Fruit fly (Drosophila melanogaster) whole organism, embryonic: Measurements from ENCODE around the gene CG13838.

Source experiments
- Abd-B ChIP-seq: fragments of 200-800 bp; sonication (Bioruptor generic); optimal IDR thresholded peaks from 2 replicates; lab custom pipeline; 2018; ENCODE audit warnings: missing biosample characterization, mild to moderate bottlenecking, missing genetic modification characterization, moderate library complexity
- Atf6 ChIP-seq: fragments of 200-800 bp; sonication (Bioruptor generic); IDR thresholded peaks from 2 replicates; pipeline ENCODE4 v1.3.6; 2022; ENCODE audit warnings: missing biosample characterization, missing genetic modification characterization
- CG10543 ChIP-seq: fragments of 200-800 bp; sonication (Bioruptor generic); optimal IDR thresholded peaks from 3 replicates; lab custom pipeline; 2017; ENCODE audit warnings: missing biosample characterization, mild to moderate bottlenecking, missing genetic modification characterization, moderate library complexity
- CG12071 ChIP-seq: fragments of 200-800 bp; sonication (Bioruptor generic); optimal IDR thresholded peaks from 3 replicates; lab custom pipeline; 2018; ENCODE audit warnings: missing biosample characterization, mild to moderate bottlenecking, missing genetic modification characterization
- CG12155 ChIP-seq: fragments of 200-800 bp; sonication (Bioruptor generic); optimal IDR thresholded peaks from 3 replicates; lab custom pipeline; 2016; ENCODE audit warnings: missing biosample characterization, missing genetic modification characterization
- CG1233 ChIP-seq: fragments of 200-800 bp; sonication (Bioruptor generic); optimal IDR thresholded peaks from 4 replicates; lab custom pipeline; 2018; ENCODE audit warnings: missing biosample characterization, mild to moderate bottlenecking, missing genetic modification characterization
- CG12659 ChIP-seq: fragments of 200-800 bp; sonication (Bioruptor generic); optimal IDR thresholded peaks from 3 replicates; lab custom pipeline; 2017; ENCODE audit warnings: mild to moderate bottlenecking, missing biosample characterization, missing genetic modification reagents, missing genetic modification characterization
- CG14965 ChIP-seq: fragments of 200-800 bp; sonication (Bioruptor generic); optimal IDR thresholded peaks from 2 replicates; lab custom pipeline; 2016; ENCODE audit warnings: missing biosample characterization, missing genetic modification characterization, borderline replicate concordance
- CG15601 ChIP-seq: fragments of 200-800 bp; sonication (Bioruptor generic); optimal IDR thresholded peaks from 3 replicates; lab custom pipeline; 2019; ENCODE audit warnings: missing biosample characterization, mild to moderate bottlenecking, missing genetic modification characterization, moderate library complexity
- CG1602 ChIP-seq: fragments of 200-800 bp; sonication (Bioruptor generic); optimal IDR thresholded peaks from 3 replicates; lab custom pipeline; 2016; ENCODE audit warnings: missing biosample characterization, missing genetic modification characterization
- CG1603 ChIP-seq: fragments of 200-800 bp; sonication (Bioruptor generic); optimal IDR thresholded peaks from 2 replicates; lab custom pipeline; 2019; ENCODE audit warnings: missing biosample characterization, mild to moderate bottlenecking, missing genetic modification characterization, moderate library complexity
- CG17328 ChIP-seq: fragments of 200-800 bp; sonication (Bioruptor generic); IDR thresholded peaks from 2 replicates; pipeline ENCODE4 v1.3.6; 2022; ENCODE audit warnings: missing biosample characterization, missing genetic modification characterization
- CG2202 ChIP-seq: fragments of 200-800 bp; sonication (Bioruptor generic); optimal IDR thresholded peaks from 2 replicates; lab custom pipeline; 2018; ENCODE audit warnings: missing biosample characterization, mild to moderate bottlenecking, missing genetic modification characterization
- CG2678 ChIP-seq: fragments of 200-800 bp; sonication (Bioruptor generic); optimal IDR thresholded peaks from 3 replicates; lab custom pipeline; 2019; ENCODE audit warnings: missing biosample characterization, mild to moderate bottlenecking, missing genetic modification characterization, moderate library complexity
- CG3163 ChIP-seq: fragments of 200-800 bp; sonication (Bioruptor generic); optimal IDR thresholded peaks from 3 replicates; lab custom pipeline; 2016; ENCODE audit warnings: missing biosample characterization, missing genetic modification characterization
- CG32532 ChIP-seq: fragments of 200-800 bp; sonication (Bioruptor generic); IDR thresholded peaks from 2 replicates; pipeline ENCODE4 v1.3.6; 2022; ENCODE audit warnings: missing biosample characterization, missing genetic modification characterization
- CG32772 ChIP-seq: fragments of 200-800 bp; sonication (Bioruptor generic); IDR thresholded peaks from 2 replicates; pipeline ENCODE4 v1.3.6; 2022; ENCODE audit warnings: missing biosample characterization, missing genetic modification characterization
- CG34376 ChIP-seq: fragments of 200-800 bp; sonication (Bioruptor generic); optimal IDR thresholded peaks from 2 replicates; lab custom pipeline; 2018; ENCODE audit warnings: missing biosample characterization, mild to moderate bottlenecking, missing genetic modification characterization
- CG7372 ChIP-seq: fragments of 200-800 bp; sonication (Bioruptor generic); IDR thresholded peaks from 2 replicates; pipeline ENCODE4 v1.3.6; 2022; ENCODE audit warnings: missing biosample characterization, missing genetic modification characterization
- CTCF ChIP-seq: fragments of 200-800 bp; sonication (Bioruptor generic); optimal IDR thresholded peaks from 2 replicates; lab custom pipeline; 2017; ENCODE audit warnings: missing biosample characterization, mild to moderate bottlenecking, missing genetic modification characterization, moderate library complexity
- Chrac-16 ChIP-seq: fragments of 200-800 bp; sonication (Bioruptor generic); optimal IDR thresholded peaks from 3 replicates; lab custom pipeline; 2016; ENCODE audit warnings: missing biosample characterization, missing genetic modification characterization
- D19A ChIP-seq: fragments of 200-800 bp; optimal IDR thresholded peaks from 3 replicates; lab custom pipeline; 2019; ENCODE audit warnings: missing biosample characterization, mild to moderate bottlenecking, missing genetic modification characterization, moderate library complexity
- Dbx ChIP-seq: fragments of 200-800 bp; sonication (Bioruptor generic); IDR thresholded peaks from 3 replicates; pipeline ENCODE4 v1.3.6; 2022; ENCODE audit warnings: missing biosample characterization, missing genetic modification characterization
- Dek ChIP-seq: fragments of 200-800 bp; sonication (Bioruptor generic); optimal IDR thresholded peaks from 3 replicates; lab custom pipeline; 2019; ENCODE audit warnings: missing biosample characterization, mild to moderate bottlenecking, missing genetic modification characterization, moderate library complexity
- E2f2 ChIP-seq: fragments of 200-800 bp; sonication (Bioruptor generic); IDR thresholded peaks from 2 replicates; pipeline ENCODE4 v1.3.6; 2022; ENCODE audit warnings: missing biosample characterization, missing genetic modification characterization
- Fer2 ChIP-seq: fragments of 200-800 bp; sonication (Bioruptor generic); optimal IDR thresholded peaks from 2 replicates; lab custom pipeline; 2018; ENCODE audit warnings: missing biosample characterization, mild to moderate bottlenecking, missing genetic modification characterization, moderate library complexity
- HLH4C ChIP-seq: fragments of 200-800 bp; sonication (Bioruptor generic); IDR thresholded peaks from 3 replicates; pipeline ENCODE4 v1.3.6; 2022; ENCODE audit warnings: missing biosample characterization, missing genetic modification characterization; ENCODE audit not compliant: partially characterized antibody
- Lpt ChIP-seq: fragments of >200 bp; optimal IDR thresholded peaks from 2 replicates; lab custom pipeline; 2018; ENCODE audit warnings: missing biosample characterization, missing genetic modification characterization
- NC2α ChIP-seq: fragments of 200-800 bp; sonication (Bioruptor generic); optimal IDR thresholded peaks from 2 replicates; lab custom pipeline; 2016; ENCODE audit warnings: missing biosample characterization, missing genetic modification characterization
- Six4 ChIP-seq: fragments of 200-800 bp; sonication (Bioruptor generic); optimal IDR thresholded peaks from 2 replicates; lab custom pipeline; 2016; ENCODE audit warnings: missing biosample characterization, missing genetic modification characterization
- Stat92E ChIP-seq, 3 experiments: fragments of >200 bp in 2 of 3; fragments of 200-800 bp in 1 of 3; sonication (Bioruptor generic) in 1 of 3; optimal IDR thresholded peaks; 2 replicates each; lab custom pipeline; 2017 to 2019; ENCODE audit warnings: missing biosample characterization in 3 of 3, missing genetic modification characterization in 3 of 3, mild to moderate bottlenecking in 1 of 3, moderate library complexity in 1 of 3
- Trl ChIP-seq, 3 experiments: fragments of >200 bp in 2 of 3; fragments of 200-800 bp in 1 of 3; sonication (Bioruptor generic) in 1 of 3; optimal IDR thresholded peaks; 2 replicates in 1 of 3; 3 replicates in 2 of 3; lab custom pipeline; 2016 to 2017; ENCODE audit warnings: missing biosample characterization in 1 of 3, missing genetic modification characterization in 1 of 3
- al ChIP-seq: fragments of 200-800 bp; sonication (Bioruptor generic); IDR thresholded peaks from 2 replicates; pipeline ENCODE4 v1.3.6; 2022; ENCODE audit warnings: missing biosample characterization, missing genetic modification characterization
- aop ChIP-seq: fragments of 200-800 bp; sonication (Bioruptor generic); IDR thresholded peaks from 2 replicates; pipeline ENCODE4 v1.3.6; 2022; ENCODE audit warnings: missing biosample characterization, missing genetic modification characterization
- bsh ChIP-seq, 2 experiments: fragments of 200-800 bp; sonication (Bioruptor generic); optimal IDR thresholded peaks; 2 replicates each; lab custom pipeline; 2017 to 2018; ENCODE audit warnings: mild to moderate bottlenecking in 2 of 2, missing biosample characterization in 2 of 2, missing genetic modification characterization in 2 of 2, moderate library complexity in 1 of 2
- cato ChIP-seq: fragments of 200-800 bp; sonication (Bioruptor generic); optimal IDR thresholded peaks from 2 replicates; lab custom pipeline; 2016; ENCODE audit warnings: missing biosample characterization, missing genetic modification characterization, borderline replicate concordance
- chif ChIP-seq, 2 experiments: fragments of 200-800 bp; sonication (Bioruptor generic); optimal IDR thresholded peaks; 3 replicates each; lab custom pipeline; 2016; ENCODE audit warnings: missing biosample characterization in 2 of 2, missing genetic modification characterization in 2 of 2
- croc ChIP-seq: fragments of 200-800 bp; sonication (Bioruptor generic); conservative IDR thresholded peaks from 3 replicates; pipeline ENCODE4 v1.3.6; 2022; ENCODE audit warnings: missing biosample characterization, missing genetic modification characterization
- eyg ChIP-seq: fragments of 200-800 bp; sonication (Bioruptor generic); optimal IDR thresholded peaks from 3 replicates; lab custom pipeline; 2016; ENCODE audit warnings: missing biosample characterization, missing genetic modification characterization
- fd96Cb ChIP-seq: fragments of 200-800 bp; sonication (Bioruptor generic); optimal IDR thresholded peaks from 2 replicates; lab custom pipeline; 2018; ENCODE audit warnings: missing biosample characterization, mild to moderate bottlenecking, missing genetic modification characterization, moderate library complexity
- gsb ChIP-seq: fragments of 200-800 bp; sonication (Bioruptor generic); IDR thresholded peaks from 2 replicates; pipeline ENCODE4 v1.3.6; 2022; ENCODE audit warnings: missing biosample characterization, missing genetic modification characterization
- jumu ChIP-seq: fragments of 200-800 bp; sonication (Bioruptor generic); optimal IDR thresholded peaks from 3 replicates; lab custom pipeline; 2016; ENCODE audit warnings: missing biosample characterization, missing genetic modification characterization
- kni ChIP-seq: fragments of 200-800 bp; sonication (Bioruptor generic); optimal IDR thresholded peaks from 3 replicates; lab custom pipeline; 2017; ENCODE audit warnings: mild to moderate bottlenecking, missing biosample characterization, missing genetic modification reagents, missing genetic modification characterization
- nmo ChIP-seq: fragments of 200-800 bp; sonication (Bioruptor generic); optimal IDR thresholded peaks from 2 replicates; lab custom pipeline; 2018; ENCODE audit warnings: missing biosample characterization, mild to moderate bottlenecking, missing genetic modification characterization, moderate library complexity
- pita ChIP-seq: fragments of 200-800 bp; sonication (Bioruptor generic); optimal IDR thresholded peaks from 2 replicates; lab custom pipeline; 2017; ENCODE audit warnings: missing biosample characterization, mild to moderate bottlenecking, missing genetic modification characterization
- ranshi ChIP-seq: fragments of 200-800 bp; sonication (Bioruptor generic); IDR thresholded peaks from 2 replicates; pipeline ENCODE4 v1.3.6; 2022; ENCODE audit warnings: missing biosample characterization, missing genetic modification characterization
- slbo ChIP-seq: fragments of 200-800 bp; sonication (Bioruptor generic); IDR thresholded peaks from 2 replicates; pipeline ENCODE4 v1.3.6; 2022; ENCODE audit warnings: missing biosample characterization, missing genetic modification characterization
- toy ChIP-seq: fragments of 200-800 bp; sonication (Bioruptor generic); IDR thresholded peaks from 2 replicates; pipeline ENCODE4 v1.3.6; 2022; ENCODE audit warnings: missing biosample characterization, missing genetic modification characterization
- wek ChIP-seq: fragments of 200-800 bp; sonication (Bioruptor generic); optimal IDR thresholded peaks from 3 replicates; lab custom pipeline; 2018; ENCODE audit warnings: missing biosample characterization, mild to moderate bottlenecking, missing genetic modification characterization, moderate library complexity

CG13838 gene

dm6 chr3R:23046529-23046943, 4.5 kb downstream of the CG13838 start (continued):
- peak in 1 of 2 experiments; percentile 41 for TF ChIP-seq bsh (GFP tag; optimal IDR thresholded peaks at IDR 0.05; lab: Kevin White, UChicago)
- peak; percentile 76 for TF ChIP-seq Dbx (GFP tag; lab: Robert Waterston, UW)
- TF ChIP-seq CG34376 (GFP tag; lab: Kevin White, UChicago), result no peak
- TF ChIP-seq Six4 (GFP tag; lab: Kevin White, UChicago), result no peak
- peak; percentile 4 for TF ChIP-seq CG10543 (GFP tag; lab: Kevin White, UChicago)
- peak in 1 of 2 experiments; percentile 5 for TF ChIP-seq chif (GFP tag; optimal IDR thresholded peaks at IDR 0.05; lab: Kevin White, UChicago)
- no peak for TF ChIP-seq CG2202 (tag; lab: Kevin White, UChicago)
- no peak for TF ChIP-seq CG14965 (GFP tag; lab: Kevin White, UChicago)
- 0 out of 2 replicates have a peak, but pooled peaks have one; percentile 45 for TF ChIP-seq ranshi (GFP tag; lab: Robert Waterston, UW)
- no peak for TF ChIP-seq Trl (optimal IDR thresholded peaks at IDR 0.05; lab: Kevin White, UChicago)
- TF ChIP-seq Trl (GFP tag; optimal IDR thresholded peaks at IDR 0.05; lab: Kevin White, UChicago), result no peak
- TF ChIP-seq CG32532, result peak; percentile 84
- no peak for TF ChIP-seq NC2α
- TF ChIP-seq Atf6 (GFP tag; lab: Robert Waterston, UW), result peak; percentile 63
- 0 out of 2 replicates have a peak, but pooled peaks have one; percentile 12 for TF ChIP-seq toy
- TF ChIP-seq al (GFP tag; lab: Robert Waterston, UW), result peak; percentile 74
- no peak for TF ChIP-seq D19A (tag; lab: Kevin White, UChicago)
- TF ChIP-seq pita (GFP tag; lab: Kevin White, UChicago), result no peak
- TF ChIP-seq Chrac-16 (GFP tag; lab: Kevin White, UChicago), result no peak
- TF ChIP-seq CG2678 (tag; lab: Kevin White, UChicago), result peak; percentile 50
- no peak for TF ChIP-seq fd96Cb (tag; lab: Kevin White, UChicago)
- TF ChIP-seq CG15601 (tag; lab: Kevin White, UChicago), result no peak
- no peak for TF ChIP-seq jumu (GFP tag; lab: Kevin White, UChicago)
- TF ChIP-seq CG3163 (GFP tag; lab: Kevin White, UChicago), result no peak
- TF ChIP-seq E2f2 (GFP tag; lab: Robert Waterston, UW), result peak; percentile 29; the same call in 1 of the 2 replicates
- TF ChIP-seq CG32772, result peak; percentile 54; the same call in 1 of the 2 replicates
- peak; percentile 32 for TF ChIP-seq CG12155 (GFP tag; lab: Kevin White, UChicago)
- no peak for TF ChIP-seq cato (GFP tag; lab: Kevin White, UChicago)
- TF ChIP-seq CG12659 (GFP tag; lab: Kevin White, UChicago), result peak; percentile 2
- TF ChIP-seq eyg (GFP tag; lab: Kevin White, UChicago), result peak; percentile 0

dm6 chr3R:23048089-23048689, 6.1 kb downstream of the CG13838 start, which contains the start of gene CG17121:
TSS of gene CG17121 (minus strand) at chr3R:23048214.
- TF ChIP-seq Fer2 (tag; lab: Kevin White, UChicago), result no peak
- no peak for TF ChIP-seq CG12659 (GFP tag; lab: Kevin White, UChicago)
- no peak for TF ChIP-seq CG7372 (GFP tag; lab: Robert Waterston, UW)
- TF ChIP-seq Dek, result no peak
- no peak for TF ChIP-seq wek (GFP tag; lab: Kevin White, UChicago)
- no peak for TF ChIP-seq Lpt (GFP tag; lab: Kevin White, UChicago)
- no peak for TF ChIP-seq CG1233 (GFP tag; lab: Kevin White, UChicago)
- TF ChIP-seq CG1602 (GFP tag; lab: Kevin White, UChicago), result no peak
- TF ChIP-seq CTCF (GFP tag; lab: Kevin White, UChicago), result no peak
- TF ChIP-seq nmo (GFP tag; lab: Kevin White, UChicago), result no peak
- TF ChIP-seq CG17328 (GFP tag; lab: Robert Waterston, UW), result no peak
- no peak for TF ChIP-seq aop (GFP tag; lab: Robert Waterston, UW)
- TF ChIP-seq CG12071, result no peak
- no peak for TF ChIP-seq slbo (GFP tag; lab: Robert Waterston, UW)
- peak; percentile 66 for TF ChIP-seq kni (GFP tag; lab: Kevin White, UChicago)
- TF ChIP-seq croc (GFP tag; lab: Robert Waterston, UW), result no peak
- TF ChIP-seq Abd-B (GFP tag; lab: Kevin White, UChicago), result no peak
- TF ChIP-seq gsb (GFP tag; lab: Robert Waterston, UW), result no peak
- no peak for TF ChIP-seq CG1603 (tag; lab: Kevin White, UChicago)
- TF ChIP-seq Stat92E (GFP tag; optimal IDR thresholded peaks at IDR 0.05; lab: Kevin White, UChicago), result no peak
- TF ChIP-seq HLH4C, result no peak
- TF ChIP-seq eyg (GFP tag; lab: Kevin White, UChicago), result no peak
